Fruit fly (Drosophila melanogaster) whole organism, embryonic: Measurements from ENCODE around the gene CG31808.

Experiments used
- BEAF-32 ChIP-seq: fragments of 200-800 bp; sonication (Bioruptor generic); optimal IDR thresholded peaks from 3 replicates; lab custom pipeline; 2017; ENCODE audit warnings: missing biosample characterization, missing genetic modification characterization, mild to moderate bottlenecking, moderate library complexity, missing genetic modification reagents
- CG10274 ChIP-seq: fragments of 200-800 bp; sonication (Bioruptor generic); optimal IDR thresholded peaks from 3 replicates; lab custom pipeline; 2017; ENCODE audit warnings: missing biosample characterization, mild to moderate bottlenecking, missing genetic modification characterization
- CG11695 ChIP-seq: fragments of 200-800 bp; sonication (Bioruptor generic); IDR thresholded peaks from 3 replicates; pipeline ENCODE4 v1.3.6; 2022; ENCODE audit warnings: missing biosample characterization, missing genetic modification characterization
- CG11696 ChIP-seq: fragments of 200-800 bp; sonication (Bioruptor generic); IDR thresholded peaks from 2 replicates; pipeline ENCODE4 v1.3.6; 2022; ENCODE audit warnings: missing biosample characterization, missing genetic modification characterization
- CG12104 ChIP-seq: fragments of 200-800 bp; sonication (Bioruptor generic); optimal IDR thresholded peaks from 3 replicates; lab custom pipeline; 2016; ENCODE audit warnings: missing biosample characterization, missing genetic modification characterization
- CG12659 ChIP-seq: fragments of 200-800 bp; sonication (Bioruptor generic); optimal IDR thresholded peaks from 3 replicates; lab custom pipeline; 2017; ENCODE audit warnings: mild to moderate bottlenecking, missing biosample characterization, missing genetic modification reagents, missing genetic modification characterization
- CG14965 ChIP-seq: fragments of 200-800 bp; sonication (Bioruptor generic); optimal IDR thresholded peaks from 2 replicates; lab custom pipeline; 2016; ENCODE audit warnings: missing biosample characterization, missing genetic modification characterization, borderline replicate concordance
- CG15073 ChIP-seq: fragments of 200-800 bp; sonication (Bioruptor generic); optimal IDR thresholded peaks from 2 replicates; lab custom pipeline; 2016; ENCODE audit warnings: missing biosample characterization, missing genetic modification characterization
- CG1603 ChIP-seq: fragments of 200-800 bp; sonication (Bioruptor generic); optimal IDR thresholded peaks from 2 replicates; lab custom pipeline; 2019; ENCODE audit warnings: missing biosample characterization, mild to moderate bottlenecking, missing genetic modification characterization, moderate library complexity
- CG17385 ChIP-seq: fragments of 200-800 bp; sonication (Bioruptor generic); optimal IDR thresholded peaks from 3 replicates; lab custom pipeline; 2018; ENCODE audit warnings: missing biosample characterization, mild to moderate bottlenecking, missing genetic modification characterization
- CG17829 ChIP-seq: fragments of 200-800 bp; optimal IDR thresholded peaks from 2 replicates; lab custom pipeline; 2019; ENCODE audit warnings: missing biosample characterization, mild to moderate bottlenecking, missing genetic modification characterization, moderate library complexity
- CG18599 ChIP-seq: fragments of 200-800 bp; sonication (Bioruptor generic); optimal IDR thresholded peaks from 3 replicates; lab custom pipeline; 2017; ENCODE audit warnings: missing biosample characterization, missing genetic modification characterization, mild to moderate bottlenecking, moderate library complexity, missing genetic modification reagents
- CG2712 ChIP-seq: fragments of 200-800 bp; optimal IDR thresholded peaks from 3 replicates; lab custom pipeline; 2019; ENCODE audit warnings: missing biosample characterization, mild to moderate bottlenecking, missing genetic modification characterization, moderate library complexity
- CG30403 ChIP-seq: fragments of 200-800 bp; sonication (Bioruptor generic); optimal IDR thresholded peaks from 3 replicates; lab custom pipeline; 2016; ENCODE audit warnings: missing biosample characterization, missing genetic modification characterization
- CG3407 ChIP-seq: fragments of 200-800 bp; sonication (Bioruptor generic); optimal IDR thresholded peaks from 2 replicates; lab custom pipeline; 2018; ENCODE audit warnings: missing biosample characterization, mild to moderate bottlenecking, missing genetic modification characterization
- CG4328 ChIP-seq: fragments of 200-800 bp; sonication (Bioruptor generic); optimal IDR thresholded peaks from 3 replicates; lab custom pipeline; 2017; ENCODE audit warnings: missing biosample characterization, missing genetic modification reagents, missing genetic modification characterization
- CG6689 ChIP-seq: fragments of 200-800 bp; sonication (Bioruptor generic); IDR thresholded peaks from 2 replicates; pipeline ENCODE4 v1.3.6; 2022; ENCODE audit warnings: missing biosample characterization, missing genetic modification characterization
- CG6791 ChIP-seq: fragments of 200-800 bp; sonication (Bioruptor generic); IDR thresholded peaks from 3 replicates; pipeline ENCODE4 v1.3.6; 2022; ENCODE audit warnings: missing biosample characterization, missing genetic modification characterization; ENCODE audit not compliant: partially characterized antibody
- CG6854 ChIP-seq: fragments of 200-800 bp; sonication (Bioruptor generic); optimal IDR thresholded peaks from 3 replicates; lab custom pipeline; 2017; ENCODE audit warnings: missing biosample characterization, mild to moderate bottlenecking, missing genetic modification characterization
- CG7372 ChIP-seq: fragments of 200-800 bp; sonication (Bioruptor generic); IDR thresholded peaks from 2 replicates; pipeline ENCODE4 v1.3.6; 2022; ENCODE audit warnings: missing biosample characterization, missing genetic modification characterization
- CG7556 ChIP-seq: fragments of 200-800 bp; sonication (Bioruptor generic); optimal IDR thresholded peaks from 2 replicates; lab custom pipeline; 2017; ENCODE audit warnings: missing biosample characterization, mild to moderate bottlenecking, missing genetic modification characterization
- CG7928 ChIP-seq: fragments of 200-800 bp; sonication (Bioruptor generic); optimal IDR thresholded peaks from 2 replicates; lab custom pipeline; 2017; ENCODE audit warnings: missing biosample characterization, mild to moderate bottlenecking, missing genetic modification characterization
- CG8359 ChIP-seq: fragments of 200-800 bp; sonication (Bioruptor generic); optimal IDR thresholded peaks from 2 replicates; lab custom pipeline; 2017; ENCODE audit warnings: missing biosample characterization, mild to moderate bottlenecking, missing genetic modification characterization, borderline replicate concordance
- CG8924 ChIP-seq: fragments of 200-800 bp; optimal IDR thresholded peaks from 3 replicates; lab custom pipeline; 2019; ENCODE audit warnings: missing biosample characterization, mild to moderate bottlenecking, missing genetic modification characterization, moderate library complexity
- CG9727 ChIP-seq: fragments of 200-800 bp; sonication (Bioruptor generic); optimal IDR thresholded peaks from 3 replicates; lab custom pipeline; 2017; ENCODE audit warnings: missing biosample characterization, mild to moderate bottlenecking, missing genetic modification characterization
- Chrac-16 ChIP-seq: fragments of 200-800 bp; sonication (Bioruptor generic); optimal IDR thresholded peaks from 3 replicates; lab custom pipeline; 2016; ENCODE audit warnings: missing biosample characterization, missing genetic modification characterization
- CrebB ChIP-seq: fragments of 200-800 bp; sonication (Bioruptor generic); optimal IDR thresholded peaks from 3 replicates; lab custom pipeline; 2018; ENCODE audit warnings: missing biosample characterization, mild to moderate bottlenecking, missing genetic modification characterization
- D19A ChIP-seq: fragments of 200-800 bp; optimal IDR thresholded peaks from 3 replicates; lab custom pipeline; 2019; ENCODE audit warnings: missing biosample characterization, mild to moderate bottlenecking, missing genetic modification characterization, moderate library complexity
- Dp ChIP-seq: fragments of 200-800 bp; sonication (Bioruptor generic); optimal IDR thresholded peaks from 2 replicates; lab custom pipeline; 2018; ENCODE audit warnings: missing biosample characterization, mild to moderate bottlenecking, missing genetic modification characterization, moderate library complexity
- GATAe ChIP-seq: fragments of 200-800 bp; sonication (Bioruptor generic); conservative IDR thresholded peaks from 2 replicates; pipeline ENCODE4 v1.3.6; 2022; ENCODE audit warnings: missing biosample characterization, missing genetic modification characterization
- Lim3 ChIP-seq: fragments of 200-800 bp; sonication (Bioruptor generic); IDR thresholded peaks from 2 replicates; pipeline ENCODE4 v1.3.6; 2022; ENCODE audit warnings: missing biosample characterization, missing genetic modification characterization
- MBD-R2 ChIP-seq: fragments of 200-800 bp; sonication (Bioruptor generic); IDR thresholded peaks from 2 replicates; pipeline ENCODE4 v1.3.6; 2022; ENCODE audit warnings: missing biosample characterization, missing genetic modification characterization
- Med ChIP-seq: fragments of 200-800 bp; sonication (Bioruptor generic); peaks from one replicate; lab custom pipeline; 2016; ENCODE audit warnings: missing biosample characterization, missing genetic modification characterization, mild to moderate bottlenecking, inconsistent platforms, moderate library complexity
- Meics ChIP-seq: fragments of 200-800 bp; sonication (Bioruptor generic); optimal IDR thresholded peaks from 2 replicates; lab custom pipeline; 2017; ENCODE audit warnings: missing biosample characterization, mild to moderate bottlenecking, missing genetic modification characterization
- Mrtf ChIP-seq: fragments of 200-800 bp; sonication (Bioruptor generic); IDR thresholded peaks from 3 replicates; pipeline ENCODE4 v1.3.6; 2022; ENCODE audit warnings: missing biosample characterization, missing genetic modification characterization
- Trl ChIP-seq, 3 experiments: fragments of >200 bp in 2 of 3; fragments of 200-800 bp in 1 of 3; sonication (Bioruptor generic) in 1 of 3; optimal IDR thresholded peaks; 2 replicates in 1 of 3; 3 replicates in 2 of 3; lab custom pipeline; 2016 to 2017; ENCODE audit warnings: missing biosample characterization in 1 of 3, missing genetic modification characterization in 1 of 3
- az2 ChIP-seq: fragments of 200-800 bp; sonication (Bioruptor generic); optimal IDR thresholded peaks from 3 replicates; lab custom pipeline; 2016; ENCODE audit warnings: missing biosample characterization, missing genetic modification characterization
- chm ChIP-seq: fragments of 200-800 bp; sonication (Bioruptor generic); IDR thresholded peaks from 2 replicates; pipeline ENCODE4 v1.3.6; 2022; ENCODE audit warnings: missing biosample characterization, missing genetic modification characterization
- eyg ChIP-seq: fragments of 200-800 bp; sonication (Bioruptor generic); optimal IDR thresholded peaks from 3 replicates; lab custom pipeline; 2016; ENCODE audit warnings: missing biosample characterization, missing genetic modification characterization
- fd3F ChIP-seq: fragments of 200-800 bp; sonication (Bioruptor generic); optimal IDR thresholded peaks from 2 replicates; lab custom pipeline; 2018; ENCODE audit warnings: missing biosample characterization, mild to moderate bottlenecking, missing genetic modification characterization, moderate library complexity
- grau ChIP-seq: fragments of 200-800 bp; optimal IDR thresholded peaks from 3 replicates; lab custom pipeline; 2019; ENCODE audit warnings: missing biosample characterization, mild to moderate bottlenecking, missing genetic modification characterization, moderate library complexity
- h ChIP-seq: fragments of >200 bp; optimal IDR thresholded peaks from 2 replicates; lab custom pipeline; 2017
- jigr1 ChIP-seq: fragments of 200-800 bp; sonication (Bioruptor generic); IDR thresholded peaks from 3 replicates; pipeline ENCODE4 v1.3.6; 2022; ENCODE audit warnings: missing biosample characterization, missing genetic modification characterization
- nau ChIP-seq: fragments of 200-800 bp; sonication (Bioruptor generic); optimal IDR thresholded peaks from 3 replicates; lab custom pipeline; 2017; ENCODE audit warnings: missing biosample characterization, mild to moderate bottlenecking, missing genetic modification characterization, missing genetic modification reagents
- prd ChIP-seq, 3 experiments: fragments of >200 bp in 2 of 3; fragments of 200-800 bp in 1 of 3; sonication (Bioruptor generic) in 1 of 3; optimal IDR thresholded peaks in 2 of 3; IDR thresholded peaks in 1 of 3; 2 replicates in 2 of 3; 3 replicates in 1 of 3; pipeline versions ENCODE4 v1.3.6 to Lab custom; 2017 to 2022; ENCODE audit warnings: missing biosample characterization in 1 of 3, missing genetic modification characterization in 1 of 3
- pzg ChIP-seq: fragments of 200-800 bp; sonication (Bioruptor generic); optimal IDR thresholded peaks from 3 replicates; lab custom pipeline; 2018; ENCODE audit warnings: missing biosample characterization, mild to moderate bottlenecking, missing genetic modification characterization, moderate library complexity
- unc-4 ChIP-seq: fragments of 200-800 bp; sonication (Bioruptor generic); IDR thresholded peaks from 2 replicates; pipeline ENCODE4 v1.3.6; 2022; ENCODE audit warnings: missing biosample characterization, missing genetic modification characterization; ENCODE audit not compliant: partially characterized antibody

The CG31808 gene

DNA sequence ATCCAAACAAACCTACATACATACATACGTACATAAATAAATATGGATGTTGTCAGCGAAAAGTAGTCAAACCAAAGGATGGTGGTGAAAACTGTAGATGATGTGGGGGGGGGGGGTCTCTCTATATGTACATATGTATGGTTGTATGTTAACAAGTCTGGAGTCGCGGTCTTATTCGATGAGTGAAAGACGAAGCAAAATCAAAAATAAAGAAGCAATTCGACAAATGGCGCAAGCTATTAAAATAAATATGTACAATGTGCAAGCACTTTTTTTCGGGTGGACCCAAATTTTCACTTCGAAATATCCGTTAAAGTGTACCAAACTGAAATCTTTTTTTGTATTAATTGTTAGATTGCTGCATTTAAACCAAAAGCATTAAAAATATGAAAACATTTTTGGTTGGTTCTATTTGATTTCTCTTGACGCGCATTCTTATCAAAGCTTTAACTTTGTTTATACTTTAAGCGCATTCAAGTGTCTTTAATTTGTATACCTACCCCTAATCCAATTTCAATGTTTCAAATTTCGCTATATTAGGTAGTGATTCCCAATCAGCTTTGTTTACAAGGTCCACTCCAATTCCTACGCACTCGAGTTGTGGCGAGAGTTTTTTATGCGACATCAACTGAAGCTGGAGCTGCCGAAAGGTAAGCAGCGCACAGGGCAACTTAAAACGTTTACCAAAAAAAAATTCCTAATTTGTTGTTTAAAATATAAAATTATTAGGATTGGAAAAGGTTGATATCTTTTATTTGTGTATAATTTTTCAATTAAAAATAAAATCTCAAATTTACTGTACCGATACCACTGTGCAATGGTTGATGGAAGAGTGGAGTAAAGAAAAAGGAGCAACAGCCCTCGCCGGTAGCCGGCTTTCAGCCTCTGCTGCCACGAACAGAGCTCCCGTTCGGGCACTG is 31.8 kb downstream of the CG31808 start, which contains the start of gene CG31807 (continued):
- TF ChIP-seq CG7372 (GFP tag; lab: Robert Waterston, UW) (no peak), pzg (GFP tag; lab: Kevin White, UChicago) (no peak), CG7928 (GFP tag; lab: Kevin White, UChicago) (no peak), CG17829 (tag; lab: Kevin White, UChicago) (peak; percentile 79), grau (tag; lab: Kevin White, UChicago) (peak; percentile 84), CG6854 (GFP tag; lab: Kevin White, UChicago) (peak; percentile 45), Dp (GFP tag; lab: Kevin White, UChicago) (no peak), MBD-R2 (GFP tag; lab: Robert Waterston, UW) (no peak), CG18599 (GFP tag; lab: Kevin White, UChicago) (peak; percentile 81), CG8359 (GFP tag; lab: Kevin White, UChicago) (no peak), BEAF-32 (no peak), CG10274 (GFP tag; lab: Kevin White, UChicago) (peak; percentile 5), Lim3 (GFP tag; lab: Robert Waterston, UW) (no peak), fd3F (GFP tag; lab: Kevin White, UChicago) (peak; percentile 45), CG8924 (tag; lab: Kevin White, UChicago) (peak; percentile 83), Meics (GFP tag; lab: Kevin White, UChicago) (peak; percentile 67), CG1603 (peak; percentile 44), CG2712 (peak; percentile 80), prd (optimal IDR thresholded peaks at IDR 0.05; lab: Kevin White, UChicago) (no peak), prd (GFP tag; IDR thresholded peaks at IDR 0.05; lab: Robert Waterston, UW) (peak; percentile 27; the same call in 1 of the 3 replicates), CG6689 (GFP tag; lab: Robert Waterston, UW) (peak; percentile 70; the same call in 1 of the 2 replicates), CG15073 (GFP tag; lab: Kevin White, UChicago) (no peak), CG17385 (GFP tag; lab: Kevin White, UChicago) (peak; percentile 78), CG11696 (GFP tag; lab: Robert Waterston, UW) (no peak), CG14965 (GFP tag; lab: Kevin White, UChicago) (peak; percentile 49), CG7556 (GFP tag; lab: Kevin White, UChicago) (peak; percentile 78), CG6791 (GFP tag; lab: Robert Waterston, UW) (no peak), Trl (optimal IDR thresholded peaks at IDR 0.05; lab: Kevin White, UChicago) (no peak), Trl (GFP tag; optimal IDR thresholded peaks at IDR 0.05; lab: Kevin White, UChicago) (peak; percentile 65), eyg (peak; percentile 34), GATAe (GFP tag; lab: Robert Waterston, UW) (no peak), CG11695 (GFP tag; lab: Robert Waterston, UW) (peak; percentile 28; the same call in 1 of the 3 replicates), h (lab: Kevin White, UChicago) (no peak), chm (GFP tag; lab: Robert Waterston, UW) (peak; percentile 71), CG4328 (GFP tag; lab: Kevin White, UChicago) (peak; percentile 27), unc-4 (GFP tag; lab: Robert Waterston, UW) (no peak), CG9727 (GFP tag; lab: Kevin White, UChicago) (peak; percentile 56), CG3407 (GFP tag; lab: Kevin White, UChicago) (peak; percentile 75), az2 (GFP tag; lab: Kevin White, UChicago) (peak; percentile 69), CG12104 (peak; percentile 72), Mrtf (GFP tag; lab: Robert Waterston, UW) (no peak; the same call in 1 of the 3 replicates), CG30403 (GFP tag; lab: Kevin White, UChicago) (peak; percentile 51), CG12659 (GFP tag; lab: Kevin White, UChicago) (peak; percentile 62), Med (peak; percentile 91), CrebB (peak; percentile 79), jigr1 (GFP tag; lab: Robert Waterston, UW) (no peak), D19A (tag; lab: Kevin White, UChicago) (peak; percentile 73), nau (GFP tag; lab: Kevin White, UChicago) (peak; percentile 52), Chrac-16 (GFP tag; lab: Kevin White, UChicago) (peak; percentile 39)
